Fruit fly (Drosophila melanogaster) whole organism, embryonic: ENCODE data around the gene Nprl3.

Source experiments
- Awh ChIP-seq: fragments of 200-800 bp; sonication (Bioruptor generic); IDR thresholded peaks from 2 replicates; pipeline ENCODE4, ENCODE4 v1.3.6; 2022; ENCODE audit warnings: missing biosample characterization, missing genetic modification characterization
- BtbVII ChIP-seq: fragments of 200-800 bp; sonication (Bioruptor generic); optimal IDR thresholded peaks from 3 replicates; lab custom pipeline; 2017; ENCODE audit warnings: missing biosample characterization, mild to moderate bottlenecking, missing genetic modification characterization
- CG11456 ChIP-seq: fragments of 200-800 bp; sonication (Bioruptor generic); IDR thresholded peaks from 3 replicates; pipeline ENCODE4 v1.3.6; 2022; ENCODE audit warnings: missing biosample characterization, missing genetic modification characterization
- CG13624 ChIP-seq: fragments of 200-800 bp; sonication (Bioruptor generic); optimal IDR thresholded peaks from 2 replicates; lab custom pipeline; 2016; ENCODE audit warnings: missing biosample characterization, missing genetic modification characterization
- CG13775 ChIP-seq: fragments of 200-800 bp; sonication (Bioruptor generic); optimal IDR thresholded peaks from 3 replicates; lab custom pipeline; 2017; ENCODE audit warnings: missing biosample characterization, mild to moderate bottlenecking, missing genetic modification characterization
- CG13894 ChIP-seq: fragments of 200-800 bp; sonication (Bioruptor generic); optimal IDR thresholded peaks from 3 replicates; lab custom pipeline; 2018; ENCODE audit warnings: missing biosample characterization, mild to moderate bottlenecking, missing genetic modification characterization, moderate library complexity
- CG14441 ChIP-seq: fragments of 200-800 bp; sonication (Bioruptor generic); IDR thresholded peaks from 2 replicates; pipeline ENCODE4 v1.3.6; 2022; ENCODE audit warnings: missing biosample characterization, missing genetic modification characterization
- CG18599 ChIP-seq: fragments of 200-800 bp; sonication (Bioruptor generic); optimal IDR thresholded peaks from 3 replicates; lab custom pipeline; 2017; ENCODE audit warnings: missing biosample characterization, missing genetic modification characterization, mild to moderate bottlenecking, moderate library complexity, missing genetic modification reagents
- CG2199 ChIP-seq: fragments of 200-800 bp; sonication (Bioruptor generic); IDR thresholded peaks from 3 replicates; pipeline ENCODE4 v1.3.6; 2022; ENCODE audit warnings: missing biosample characterization, missing genetic modification characterization
- CG3407 ChIP-seq: fragments of 200-800 bp; sonication (Bioruptor generic); optimal IDR thresholded peaks from 2 replicates; lab custom pipeline; 2018; ENCODE audit warnings: missing biosample characterization, mild to moderate bottlenecking, missing genetic modification characterization
- CG4424 ChIP-seq: fragments of 200-800 bp; sonication (Bioruptor generic); optimal IDR thresholded peaks from 3 replicates; lab custom pipeline; 2016; ENCODE audit warnings: missing biosample characterization, missing genetic modification characterization
- CG4617 ChIP-seq: fragments of 200-800 bp; sonication (Bioruptor generic); optimal IDR thresholded peaks from 3 replicates; lab custom pipeline; 2016; ENCODE audit warnings: missing biosample characterization, missing genetic modification characterization, borderline replicate concordance
- CG5180 ChIP-seq: fragments of 200-800 bp; sonication (Bioruptor generic); optimal IDR thresholded peaks from 3 replicates; lab custom pipeline; 2017; ENCODE audit warnings: missing biosample characterization, missing genetic modification characterization, mild to moderate bottlenecking, moderate library complexity, missing genetic modification reagents
- CG7839 ChIP-seq: fragments of 200-800 bp; sonication (Bioruptor generic); optimal IDR thresholded peaks from 3 replicates; lab custom pipeline; 2018; ENCODE audit warnings: missing biosample characterization, mild to moderate bottlenecking, missing genetic modification characterization, moderate library complexity
- CHES-1-like ChIP-seq: fragments of 200-800 bp; sonication (Bioruptor generic); optimal IDR thresholded peaks from 2 replicates; lab custom pipeline; 2016; ENCODE audit warnings: missing biosample characterization, missing genetic modification characterization
- CrebB ChIP-seq: fragments of 200-800 bp; sonication (Bioruptor generic); optimal IDR thresholded peaks from 3 replicates; lab custom pipeline; 2018; ENCODE audit warnings: missing biosample characterization, mild to moderate bottlenecking, missing genetic modification characterization
- Deaf1 ChIP-seq: fragments of 200-800 bp; optimal IDR thresholded peaks from 3 replicates; lab custom pipeline; 2019; ENCODE audit warnings: missing biosample characterization, mild to moderate bottlenecking, missing genetic modification characterization, moderate library complexity
- Ets65A ChIP-seq: fragments of 200-800 bp; sonication (Bioruptor generic); peaks from one replicate; lab custom pipeline; 2016; ENCODE audit warnings: missing biosample characterization, missing genetic modification characterization
- Gug ChIP-seq: fragments of 200-800 bp; sonication (Bioruptor generic); IDR thresholded peaks from 4 replicates; pipeline ENCODE4 v1.3.6; 2022; ENCODE audit warnings: missing biosample characterization, missing genetic modification characterization
- Hmr ChIP-seq: fragments of 200-800 bp; sonication (Bioruptor generic); optimal IDR thresholded peaks from 3 replicates; lab custom pipeline; 2017; ENCODE audit warnings: mild to moderate bottlenecking, missing biosample characterization, missing genetic modification reagents, missing genetic modification characterization
- NFAT ChIP-seq: fragments of 200-800 bp; sonication (Bioruptor generic); IDR thresholded peaks from 2 replicates; pipeline ENCODE4 v1.3.6; 2022; ENCODE audit warnings: missing biosample characterization, missing genetic modification characterization
- Oaz ChIP-seq: fragments of 200-800 bp; sonication (Bioruptor generic); IDR thresholded peaks from 2 replicates; pipeline ENCODE4 v1.3.6; 2022; ENCODE audit warnings: missing biosample characterization, missing genetic modification characterization
- Trl ChIP-seq, 3 experiments: fragments of >200 bp in 2 of 3; fragments of 200-800 bp in 1 of 3; sonication (Bioruptor generic) in 1 of 3; optimal IDR thresholded peaks; 2 replicates in 1 of 3; 3 replicates in 2 of 3; lab custom pipeline; 2016 to 2017; ENCODE audit warnings: missing biosample characterization in 1 of 3, missing genetic modification characterization in 1 of 3
- ara ChIP-seq: fragments of 200-800 bp; sonication (Bioruptor generic); IDR thresholded peaks from 2 replicates; pipeline ENCODE4 v1.3.6; 2022; ENCODE audit warnings: missing biosample characterization, missing genetic modification characterization
- chinmo ChIP-seq: fragments of 200-800 bp; sonication (Bioruptor generic); IDR thresholded peaks from 4 replicates; pipeline ENCODE4 v1.3.6; 2022; ENCODE audit warnings: missing biosample characterization, missing genetic modification characterization; ENCODE audit not compliant: partially characterized antibody
- ci ChIP-seq: fragments of 200-800 bp; sonication (Bioruptor generic); IDR thresholded peaks from 3 replicates; pipeline ENCODE4 v1.3.6; 2022; ENCODE audit warnings: missing biosample characterization, missing genetic modification characterization
- dati ChIP-seq: fragments of 200-800 bp; sonication (Bioruptor generic); IDR thresholded peaks from 2 replicates; pipeline ENCODE4 v1.3.6; 2022; ENCODE audit warnings: missing biosample characterization, missing genetic modification characterization
- eyg ChIP-seq: fragments of 200-800 bp; sonication (Bioruptor generic); optimal IDR thresholded peaks from 3 replicates; lab custom pipeline; 2016; ENCODE audit warnings: missing biosample characterization, missing genetic modification characterization
- jigr1 ChIP-seq: fragments of 200-800 bp; sonication (Bioruptor generic); IDR thresholded peaks from 3 replicates; pipeline ENCODE4 v1.3.6; 2022; ENCODE audit warnings: missing biosample characterization, missing genetic modification characterization
- kay ChIP-seq: fragments of 200-800 bp; sonication (Bioruptor generic); optimal IDR thresholded peaks from 2 replicates; lab custom pipeline; 2016; ENCODE audit warnings: missing biosample characterization, missing genetic modification characterization
- luna ChIP-seq: fragments of 200-800 bp; sonication (Bioruptor generic); optimal IDR thresholded peaks from 2 replicates; lab custom pipeline; 2016; ENCODE audit warnings: missing biosample characterization, missing genetic modification characterization
- pnt ChIP-seq: fragments of 200-800 bp; sonication (Bioruptor generic); optimal IDR thresholded peaks from 3 replicates; lab custom pipeline; 2016; ENCODE audit warnings: missing biosample characterization, missing genetic modification characterization
- psq ChIP-seq: fragments of 200-800 bp; sonication (Bioruptor generic); optimal IDR thresholded peaks from 2 replicates; lab custom pipeline; 2017; ENCODE audit warnings: missing biosample characterization, missing genetic modification characterization
- so ChIP-seq: fragments of 200-800 bp; sonication (Bioruptor generic); IDR thresholded peaks from 3 replicates; pipeline ENCODE4 v1.3.6; 2022; ENCODE audit warnings: missing biosample characterization, missing genetic modification characterization
- sug ChIP-seq: fragments of 200-800 bp; optimal IDR thresholded peaks from 2 replicates; lab custom pipeline; 2019; ENCODE audit warnings: missing biosample characterization, mild to moderate bottlenecking, missing genetic modification characterization, moderate library complexity
- tin ChIP-seq: fragments of 200-800 bp; sonication (Bioruptor generic); optimal IDR thresholded peaks from 3 replicates; lab custom pipeline; 2016; ENCODE audit warnings: missing biosample characterization, missing genetic modification characterization
- tna ChIP-seq: fragments of 200-800 bp; sonication (Bioruptor generic); IDR thresholded peaks from 2 replicates; pipeline ENCODE4 v1.3.6; 2022; ENCODE audit warnings: missing biosample characterization, missing genetic modification characterization; ENCODE audit not compliant: partially characterized antibody
- yki ChIP-seq: fragments of >200 bp; optimal IDR thresholded peaks from 3 replicates; lab custom pipeline; 2018
- zen ChIP-seq: fragments of 200-800 bp; sonication (Bioruptor generic); optimal IDR thresholded peaks from 3 replicates; lab custom pipeline; 2018; ENCODE audit warnings: missing biosample characterization, mild to moderate bottlenecking, missing genetic modification characterization, moderate library complexity
- zfh1 ChIP-seq: fragments of 200-800 bp; sonication (Bioruptor generic); IDR thresholded peaks from 3 replicates; pipeline ENCODE4 v1.3.6; 2022; ENCODE audit warnings: missing biosample characterization, missing genetic modification characterization

The Nprl3 gene

DNA sequence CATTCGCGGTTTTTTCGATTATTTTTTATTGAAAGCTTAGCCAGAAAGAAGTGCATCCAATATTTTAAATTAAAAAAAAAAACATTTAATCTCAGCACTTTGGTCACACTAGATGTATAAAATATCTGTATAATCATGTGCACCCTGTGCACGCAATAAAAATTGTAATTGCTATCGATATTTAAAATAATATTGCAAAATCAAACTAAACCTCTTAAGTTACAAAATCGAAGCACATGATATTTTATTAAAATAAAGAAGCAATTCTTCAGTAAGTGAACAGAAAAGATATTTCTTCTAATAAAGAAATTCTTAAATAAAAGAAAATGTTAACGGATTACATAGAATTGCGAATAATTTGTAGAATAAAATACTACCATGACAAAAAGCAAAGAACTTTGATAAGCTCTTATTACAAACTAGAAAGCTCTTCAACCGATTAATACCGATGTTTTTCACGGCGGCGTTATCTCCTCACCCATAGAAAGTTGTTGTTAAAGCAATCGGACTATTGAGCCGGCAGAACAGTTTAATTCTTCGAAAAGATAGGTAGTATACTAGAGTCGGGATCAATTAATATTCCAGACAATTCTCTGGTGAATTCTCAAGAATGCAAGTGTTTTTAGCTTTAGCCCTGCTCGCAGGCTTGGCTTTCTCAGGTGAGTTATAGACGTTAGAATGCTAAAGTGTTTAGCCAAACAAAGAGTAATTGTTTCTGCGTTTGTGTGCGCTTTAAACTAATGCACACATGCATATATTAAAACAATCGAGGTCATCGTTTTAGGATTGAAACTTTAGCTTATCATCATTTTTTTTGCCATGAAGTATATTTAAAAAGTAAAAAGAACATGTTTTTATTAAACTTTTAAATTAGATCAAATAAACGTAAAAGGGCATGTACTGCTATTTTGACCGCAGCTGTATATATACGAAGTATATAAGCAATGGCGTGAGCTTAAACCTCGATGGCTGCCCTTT is 7.6 kb downstream of the Nprl3 start, which contains the start of gene CtsK1 (continued):
- no peak for TF ChIP-seq psq
- TF ChIP-seq dati (GFP tag; lab: Robert Waterston, UW), result 0 out of 2 replicates have a peak, but pooled peaks have one; percentile 4
- TF ChIP-seq pnt (GFP tag; lab: Kevin White, UChicago), result no peak
- no peak for TF ChIP-seq CHES-1-like (GFP tag; lab: Kevin White, UChicago)
- no peak for TF ChIP-seq Gug (GFP tag; lab: Robert Waterston, UW)
- TF ChIP-seq CG13775 (GFP tag; lab: Kevin White, UChicago), result no peak
- TF ChIP-seq CG13624 (GFP tag; lab: Kevin White, UChicago), result no peak
- no peak for TF ChIP-seq CG3407 (GFP tag; lab: Kevin White, UChicago)
- TF ChIP-seq kay, result no peak
- TF ChIP-seq Hmr (GFP tag; lab: Kevin White, UChicago), result peak; percentile 30
- TF ChIP-seq jigr1 (GFP tag; lab: Robert Waterston, UW), result no peak
- TF ChIP-seq zfh1 (GFP tag; lab: Robert Waterston, UW), result peak; percentile 59; the same call in 1 of the 3 replicates
- TF ChIP-seq ara (GFP tag; lab: Robert Waterston, UW), result peak; percentile 25; the same call in 1 of the 2 replicates
- no peak for TF ChIP-seq CrebB (tag; lab: Kevin White, UChicago)
- TF ChIP-seq CG14441, result peak; percentile 50; the same call in 1 of the 2 replicates
- no peak for TF ChIP-seq luna (GFP tag; lab: Kevin White, UChicago)
- TF ChIP-seq eyg (GFP tag; lab: Kevin White, UChicago), result no peak

DNA sequence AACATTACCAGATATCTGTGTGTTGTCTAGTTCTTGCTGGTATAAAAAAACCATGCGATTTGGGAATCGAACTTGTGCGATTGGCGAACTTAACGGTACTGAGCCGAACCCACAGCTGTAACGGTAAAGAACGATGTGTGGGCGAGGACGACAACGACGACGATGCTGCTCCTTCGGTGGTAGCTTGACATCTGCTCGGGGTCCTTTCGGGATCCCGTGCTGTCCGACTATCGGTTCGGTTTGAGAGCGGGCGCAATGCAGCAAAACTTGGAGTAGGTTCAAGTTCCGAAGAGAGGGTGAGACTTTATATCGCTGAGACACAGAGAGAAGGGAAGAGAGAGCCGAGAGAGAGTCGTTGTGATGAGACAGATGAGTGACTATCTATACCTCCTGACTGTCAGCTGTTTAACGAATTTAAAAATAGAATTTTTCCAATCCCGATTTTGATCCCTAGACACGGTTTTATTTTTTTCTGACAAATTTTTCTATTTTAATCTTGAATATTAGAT is 8.4 kb downstream of the Nprl3 start, which contains the start of gene CG17364:
Gene CG17364 (minus strand): TSS at position 168 of the 509 bp plus-strand sequence.
- TF ChIP-seq CG13894 (tag; lab: Kevin White, UChicago), result peak; percentile 8
- TF ChIP-seq CG7839 (tag; lab: Kevin White, UChicago), result no peak
- peak; percentile 10 for TF ChIP-seq CG18599 (GFP tag; lab: Kevin White, UChicago)
- 0 out of 3 replicates have a peak, but pooled peaks have one; percentile 9 for TF ChIP-seq zfh1 (GFP tag; lab: Robert Waterston, UW)
- no peak for TF ChIP-seq CG4617 (GFP tag; lab: Kevin White, UChicago)
- peak; percentile 96 for TF ChIP-seq Deaf1 (tag; lab: Kevin White, UChicago)
- no peak for TF ChIP-seq CG2199
- TF ChIP-seq ci (GFP tag; lab: Robert Waterston, UW), result 0 out of 3 replicates have a peak, but pooled peaks have one; percentile 26
- no peak for TF ChIP-seq sug (tag; lab: Kevin White, UChicago)
- TF ChIP-seq tin (GFP tag; lab: Kevin White, UChicago), result no peak
- peak; percentile 10 for TF ChIP-seq BtbVII
- TF ChIP-seq tna (GFP tag; lab: Robert Waterston, UW), result no peak
- peak; percentile 17 for TF ChIP-seq yki
- TF ChIP-seq CG4424, result no peak
- TF ChIP-seq Trl (optimal IDR thresholded peaks at IDR 0.05; lab: Kevin White, UChicago), result peak; percentile 69 to 72
- TF ChIP-seq Trl (GFP tag; optimal IDR thresholded peaks at IDR 0.05; lab: Kevin White, UChicago), result no peak
- TF ChIP-seq CG5180, result peak; percentile 5
- 0 out of 4 replicates have a peak, but pooled peaks have one; percentile 48 for TF ChIP-seq chinmo (GFP tag; lab: Robert Waterston, UW)
- 0 out of 3 replicates have a peak, but pooled peaks have one; percentile 22 for TF ChIP-seq so

DNA sequence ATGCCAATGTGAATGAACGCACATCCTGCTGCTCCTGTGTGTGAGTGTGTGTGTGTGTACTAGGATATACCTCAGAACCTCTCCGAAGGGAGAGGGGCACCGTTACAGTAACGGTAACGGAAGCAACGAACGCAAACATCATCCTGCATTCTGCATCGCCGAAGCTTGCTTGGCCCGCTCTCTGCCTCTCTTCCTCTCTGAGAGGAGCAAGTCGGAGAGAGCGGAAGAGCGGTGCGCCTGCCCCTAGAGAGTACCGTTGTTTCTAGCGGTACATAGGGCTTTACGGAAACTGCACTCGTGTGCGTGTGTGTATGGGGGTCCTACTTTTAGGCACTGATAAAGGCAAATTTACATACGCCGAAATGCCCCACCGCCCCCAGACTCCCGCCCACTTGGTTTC is 10.4 kb downstream of the Nprl3 start:
- TF ChIP-seq chinmo (GFP tag; lab: Robert Waterston, UW) (0 out of 4 replicates have a peak, but pooled peaks have one; percentile 22), Trl (optimal IDR thresholded peaks at IDR 0.05; lab: Kevin White, UChicago) (peak; percentile 31 to 58), Trl (GFP tag; optimal IDR thresholded peaks at IDR 0.05; lab: Kevin White, UChicago) (no peak), Ets65A (GFP tag; lab: Kevin White, UChicago) (peak; percentile 64), NFAT (GFP tag; lab: Robert Waterston, UW) (peak; percentile 18; the same call in 1 of the 2 replicates), Oaz (0 out of 2 replicates have a peak, but pooled peaks have one; percentile 4), Awh (GFP tag; lab: Robert Waterston, UW) (no peak), CG11456 (GFP tag; lab: Robert Waterston, UW) (0 out of 3 replicates have a peak, but pooled peaks have one; percentile 27), zen (tag; lab: Kevin White, UChicago) (no peak), Deaf1 (tag; lab: Kevin White, UChicago) (peak; percentile 45)
